Worm (Caenorhabditis elegans) whole organism, early embryonic: Measurements from ENCODE around the gene ZK430.5.

Source experiments
- aly-1 ChIP-seq: sonication (generic microtip); optimal IDR thresholded peaks from 2 replicates; lab custom pipeline; 2016; ENCODE audit warnings: missing genetic modification characterization, missing compliant biosample characterization
- ama-1 ChIP-seq: fragments of 150-350 bp; optimal IDR thresholded peaks from 2 replicates; lab custom pipeline; 2014
- ceh-13 ChIP-seq: fragments of 200-800 bp; sonication (Bioruptor generic); optimal IDR thresholded peaks from 2 replicates; lab custom pipeline; 2018; ENCODE audit warnings: mild to moderate bottlenecking, missing genetic modification characterization, missing compliant biosample characterization
- ceh-36 ChIP-seq: sonication (generic microtip); optimal IDR thresholded peaks from 2 replicates; lab custom pipeline; 2016; ENCODE audit warnings: missing genetic modification characterization, inconsistent platforms, missing compliant biosample characterization
- ets-7 ChIP-seq: sonication (generic microtip); optimal IDR thresholded peaks from 2 replicates; lab custom pipeline; 2016; ENCODE audit warnings: missing genotype, missing genetic modification characterization, missing compliant biosample characterization
- flt-1 ChIP-seq: fragments of 200-800 bp; sonication (Bioruptor generic); IDR thresholded peaks from 2 replicates; pipeline ENCODE4 v1.3.6; 2022; ENCODE audit warnings: missing genetic modification characterization, missing compliant biosample characterization
- hmg-4 ChIP-seq: fragments of 200-800 bp; sonication (Bioruptor generic); optimal IDR thresholded peaks from 2 replicates; lab custom pipeline; 2018; ENCODE audit warnings: mild to moderate bottlenecking, missing genetic modification characterization, missing compliant biosample characterization
- pes-1 ChIP-seq: fragments of 200-800 bp; sonication (Bioruptor generic); IDR thresholded peaks from 2 replicates; pipeline ENCODE4 v1.3.6; 2022; ENCODE audit warnings: missing genetic modification reagents, missing genetic modification characterization, missing compliant biosample characterization
- sea-1 ChIP-seq: fragments of 200-800 bp; sonication (Bioruptor generic); conservative IDR thresholded peaks from 2 replicates; pipeline ENCODE4 v1.3.6; 2022; ENCODE audit warnings: missing genetic modification characterization, missing compliant biosample characterization
- tbx-11 ChIP-seq: fragments of 200-800 bp; sonication (Bioruptor generic); IDR thresholded peaks from 2 replicates; pipeline ENCODE4 v1.3.6; 2022; ENCODE audit warnings: missing genetic modification characterization, missing compliant biosample characterization

DNA sequence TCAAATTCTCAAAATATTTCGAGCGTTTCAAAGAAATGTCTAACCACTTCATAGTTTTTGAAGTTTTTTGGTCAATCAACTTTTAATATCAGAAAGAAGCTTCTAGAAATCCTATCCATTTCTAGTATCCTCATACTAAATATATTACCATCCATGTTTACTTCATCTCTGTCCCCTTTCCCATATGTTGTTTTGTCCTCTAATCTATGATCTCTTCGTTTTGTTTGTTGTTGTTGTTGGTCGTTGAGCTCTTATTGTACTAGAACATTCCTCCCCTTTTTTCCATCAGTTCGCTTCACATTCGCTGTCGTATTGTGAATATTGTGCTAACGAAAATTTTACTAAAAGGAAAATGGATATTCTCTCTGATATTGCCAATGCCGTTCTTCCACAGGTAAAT is 11.9 kb downstream of the ZK430.5 start, which contains the start of gene sod-5:
- no peak for TF ChIP-seq ceh-13 (GFP tag; lab: Kevin White, UChicago)
- no peak for TF ChIP-seq ama-1 (lab: Kevin White, UChicago)
- no peak for TF ChIP-seq tbx-11 (GFP tag; lab: Robert Waterston, UW)
- no peak for TF ChIP-seq flt-1 (GFP tag; lab: Robert Waterston, UW)
- no peak for TF ChIP-seq ets-7 (tag; lab: Kevin White, UChicago)
- no peak for TF ChIP-seq aly-1
- TF ChIP-seq pes-1: no peak
- TF ChIP-seq ceh-36 (tag; lab: Kevin White, UChicago): no peak
- no peak for TF ChIP-seq sea-1 (GFP tag; lab: Robert Waterston, UW)
- TF ChIP-seq hmg-4 (GFP tag; lab: Kevin White, UChicago): no peak
